Fruit fly (Drosophila melanogaster) whole organism, embryonic: Measurements from ENCODE around the gene dls.
A peak's percentile ranks its signal among the peaks of the same experiment; 100 is the strongest.

ENCODE experiments used
- Abd-B ChIP-seq: fragments of 200-800 bp; sonication (Bioruptor generic); optimal IDR thresholded peaks from 2 replicates; lab custom pipeline; 2018; ENCODE audit warnings: missing biosample characterization, mild to moderate bottlenecking, missing genetic modification characterization, moderate library complexity
- BEAF-32 ChIP-seq: fragments of 200-800 bp; sonication (Bioruptor generic); optimal IDR thresholded peaks from 3 replicates; lab custom pipeline; 2017; ENCODE audit warnings: missing biosample characterization, missing genetic modification characterization, mild to moderate bottlenecking, moderate library complexity, missing genetic modification reagents
- Blimp-1 ChIP-seq: fragments of 200-800 bp; sonication (Bioruptor generic); optimal IDR thresholded peaks from 3 replicates; lab custom pipeline; 2018; ENCODE audit warnings: missing biosample characterization, missing genetic modification characterization, mild to moderate bottlenecking, moderate library complexity, missing genetic modification reagents
- CG10274 ChIP-seq: fragments of 200-800 bp; sonication (Bioruptor generic); optimal IDR thresholded peaks from 3 replicates; lab custom pipeline; 2017; ENCODE audit warnings: missing biosample characterization, mild to moderate bottlenecking, missing genetic modification characterization
- CG10543 ChIP-seq: fragments of 200-800 bp; sonication (Bioruptor generic); optimal IDR thresholded peaks from 3 replicates; lab custom pipeline; 2017; ENCODE audit warnings: missing biosample characterization, mild to moderate bottlenecking, missing genetic modification characterization, moderate library complexity
- CG11456 ChIP-seq: fragments of 200-800 bp; sonication (Bioruptor generic); IDR thresholded peaks from 3 replicates; pipeline ENCODE4 v1.3.6; 2022; ENCODE audit warnings: missing biosample characterization, missing genetic modification characterization
- CG11504 ChIP-seq: fragments of 200-800 bp; sonication (Bioruptor generic); optimal IDR thresholded peaks from 3 replicates; lab custom pipeline; 2019; ENCODE audit warnings: missing biosample characterization, mild to moderate bottlenecking, missing genetic modification characterization, moderate library complexity
- CG13894 ChIP-seq: fragments of 200-800 bp; sonication (Bioruptor generic); optimal IDR thresholded peaks from 3 replicates; lab custom pipeline; 2018; ENCODE audit warnings: missing biosample characterization, mild to moderate bottlenecking, missing genetic modification characterization, moderate library complexity
- CG14014 ChIP-seq: fragments of 200-800 bp; sonication (Bioruptor generic); IDR thresholded peaks from 2 replicates; pipeline ENCODE4 v1.3.6; 2022; ENCODE audit warnings: missing biosample characterization, missing genetic modification characterization
- CG15696 ChIP-seq: fragments of 200-800 bp; sonication (Bioruptor generic); optimal IDR thresholded peaks from 2 replicates; lab custom pipeline; 2019; ENCODE audit warnings: missing biosample characterization, mild to moderate bottlenecking, missing genetic modification characterization, moderate library complexity
- CG18599 ChIP-seq: fragments of 200-800 bp; sonication (Bioruptor generic); optimal IDR thresholded peaks from 3 replicates; lab custom pipeline; 2017; ENCODE audit warnings: missing biosample characterization, missing genetic modification characterization, mild to moderate bottlenecking, moderate library complexity, missing genetic modification reagents
- CG18764 ChIP-seq: fragments of 200-800 bp; sonication (Bioruptor generic); optimal IDR thresholded peaks from 3 replicates; lab custom pipeline; 2016; ENCODE audit warnings: missing biosample characterization, missing genetic modification characterization
- CG30403 ChIP-seq: fragments of 200-800 bp; sonication (Bioruptor generic); optimal IDR thresholded peaks from 3 replicates; lab custom pipeline; 2016; ENCODE audit warnings: missing biosample characterization, missing genetic modification characterization
- CG31388 ChIP-seq: fragments of 200-800 bp; sonication (Bioruptor generic); optimal IDR thresholded peaks from 2 replicates; lab custom pipeline; 2016; ENCODE audit warnings: missing biosample characterization, missing genetic modification characterization
- CG34376 ChIP-seq: fragments of 200-800 bp; sonication (Bioruptor generic); optimal IDR thresholded peaks from 2 replicates; lab custom pipeline; 2018; ENCODE audit warnings: missing biosample characterization, mild to moderate bottlenecking, missing genetic modification characterization
- CG4820 ChIP-seq: fragments of 200-800 bp; sonication (Bioruptor generic); optimal IDR thresholded peaks from 3 replicates; lab custom pipeline; 2016; ENCODE audit warnings: missing biosample characterization, missing genetic modification characterization
- CG6689 ChIP-seq: fragments of 200-800 bp; sonication (Bioruptor generic); IDR thresholded peaks from 2 replicates; pipeline ENCODE4 v1.3.6; 2022; ENCODE audit warnings: missing biosample characterization, missing genetic modification characterization
- CG7987 ChIP-seq: fragments of 200-800 bp; sonication (Bioruptor generic); optimal IDR thresholded peaks from 2 replicates; lab custom pipeline; 2018; ENCODE audit warnings: missing biosample characterization, mild to moderate bottlenecking, missing genetic modification characterization, moderate library complexity
- CG8290 ChIP-seq, 3 experiments: fragments of 200-800 bp; sonication (Bioruptor generic); optimal IDR thresholded peaks; 2 replicates each; lab custom pipeline; 2016 to 2019; ENCODE audit warnings: missing biosample characterization in 3 of 3, missing genetic modification characterization in 3 of 3, mild to moderate bottlenecking in 2 of 3, moderate library complexity in 1 of 3
- CG9437 ChIP-seq: fragments of 200-800 bp; sonication (Bioruptor generic); optimal IDR thresholded peaks from 2 replicates; lab custom pipeline; 2018; ENCODE audit warnings: missing biosample characterization, mild to moderate bottlenecking, missing genetic modification characterization
- CG9817 ChIP-seq: fragments of 200-800 bp; sonication (Bioruptor generic); optimal IDR thresholded peaks from 2 replicates; lab custom pipeline; 2018; ENCODE audit warnings: missing biosample characterization, mild to moderate bottlenecking, missing genetic modification characterization, moderate library complexity
- Hmr ChIP-seq: fragments of 200-800 bp; sonication (Bioruptor generic); optimal IDR thresholded peaks from 3 replicates; lab custom pipeline; 2017; ENCODE audit warnings: mild to moderate bottlenecking, missing biosample characterization, missing genetic modification reagents, missing genetic modification characterization
- Hmx ChIP-seq: fragments of 200-800 bp; sonication (Bioruptor generic); optimal IDR thresholded peaks from 2 replicates; lab custom pipeline; 2016; ENCODE audit warnings: missing biosample characterization, missing genetic modification characterization
- Med ChIP-seq: fragments of 200-800 bp; sonication (Bioruptor generic); peaks from one replicate; lab custom pipeline; 2016; ENCODE audit warnings: missing biosample characterization, missing genetic modification characterization, mild to moderate bottlenecking, inconsistent platforms, moderate library complexity
- Meics ChIP-seq: fragments of 200-800 bp; sonication (Bioruptor generic); optimal IDR thresholded peaks from 2 replicates; lab custom pipeline; 2017; ENCODE audit warnings: missing biosample characterization, mild to moderate bottlenecking, missing genetic modification characterization
- Rfx ChIP-seq: fragments of 200-800 bp; sonication (Bioruptor generic); IDR thresholded peaks from 2 replicates; pipeline ENCODE4 v1.3.6; 2022; ENCODE audit warnings: missing biosample characterization, missing genetic modification characterization
- Sox102F ChIP-seq: fragments of 200-800 bp; sonication (Bioruptor generic); optimal IDR thresholded peaks from 2 replicates; lab custom pipeline; 2018; ENCODE audit warnings: missing biosample characterization, mild to moderate bottlenecking, missing genetic modification characterization, moderate library complexity
- Ssrp ChIP-seq: fragments of 200-800 bp; sonication (Bioruptor generic); optimal IDR thresholded peaks from 2 replicates; lab custom pipeline; 2018; ENCODE audit warnings: missing biosample characterization, mild to moderate bottlenecking, missing genetic modification characterization, moderate library complexity
- Usf ChIP-seq: fragments of 200-800 bp; sonication (Bioruptor generic); optimal IDR thresholded peaks from 2 replicates; lab custom pipeline; 2017; ENCODE audit warnings: missing genotype, missing biosample characterization, missing genetic modification characterization
- cg ChIP-seq: fragments of 200-800 bp; sonication (Bioruptor generic); optimal IDR thresholded peaks from 3 replicates; lab custom pipeline; 2019; ENCODE audit warnings: missing biosample characterization, mild to moderate bottlenecking, missing genetic modification characterization, moderate library complexity
- chinmo ChIP-seq: fragments of 200-800 bp; sonication (Bioruptor generic); IDR thresholded peaks from 4 replicates; pipeline ENCODE4 v1.3.6; 2022; ENCODE audit warnings: missing biosample characterization, missing genetic modification characterization; ENCODE audit not compliant: partially characterized antibody
- crol ChIP-seq: fragments of 200-800 bp; sonication (Bioruptor generic); IDR thresholded peaks from 2 replicates; pipeline ENCODE4 v1.3.6; 2022; ENCODE audit warnings: missing biosample characterization, missing genetic modification characterization
- cwo ChIP-seq: fragments of 200-800 bp; sonication (Bioruptor generic); optimal IDR thresholded peaks from 3 replicates; lab custom pipeline; 2017; ENCODE audit warnings: missing biosample characterization, missing genetic modification characterization, mild to moderate bottlenecking, moderate library complexity, missing genetic modification reagents
- dpn ChIP-seq, 2 experiments: fragments of 200-800 bp; sonication (Bioruptor generic); optimal IDR thresholded peaks; 3 replicates each; lab custom pipeline; 2016; ENCODE audit warnings: missing biosample characterization in 2 of 2, missing genetic modification characterization in 2 of 2
- exex ChIP-seq: fragments of 200-800 bp; sonication (Bioruptor generic); optimal IDR thresholded peaks from 4 replicates; lab custom pipeline; 2018; ENCODE audit warnings: missing biosample characterization, mild to moderate bottlenecking, missing genetic modification characterization, moderate library complexity
- klu ChIP-seq: fragments of 200-800 bp; sonication (Bioruptor generic); IDR thresholded peaks from 2 replicates; pipeline ENCODE4 v1.3.6; 2022; ENCODE audit warnings: missing biosample characterization, missing genetic modification characterization
- knrl ChIP-seq: fragments of 200-800 bp; sonication (Bioruptor generic); IDR thresholded peaks from 3 replicates; pipeline ENCODE4 v1.3.6; 2022; ENCODE audit warnings: missing biosample characterization, missing genetic modification characterization; ENCODE audit not compliant: partially characterized antibody
- lilli ChIP-seq: fragments of 200-800 bp; sonication (Bioruptor generic); optimal IDR thresholded peaks from 3 replicates; lab custom pipeline; 2016; ENCODE audit warnings: missing biosample characterization, missing genetic modification characterization
- lov ChIP-seq, 2 experiments: fragments of 200-800 bp in 1 of 2; fragments of >200 bp in 1 of 2; sonication (Bioruptor generic) in 1 of 2; IDR thresholded peaks in 1 of 2; optimal IDR thresholded peaks in 1 of 2; 2 replicates in 1 of 2; 3 replicates in 1 of 2; pipeline versions ENCODE4 v1.3.6 to Lab custom; 2017 to 2022; ENCODE audit warnings: missing biosample characterization in 1 of 2, missing genetic modification characterization in 1 of 2
- nom ChIP-seq: fragments of 200-800 bp; sonication (Bioruptor generic); optimal IDR thresholded peaks from 2 replicates; lab custom pipeline; 2017; ENCODE audit warnings: missing biosample characterization, missing genetic modification characterization, mild to moderate bottlenecking, moderate library complexity, missing genetic modification reagents
- pho ChIP-seq: fragments of 200-800 bp; sonication (Bioruptor generic); optimal IDR thresholded peaks from 2 replicates; lab custom pipeline; 2016; ENCODE audit warnings: missing biosample characterization, missing genetic modification characterization
- rib ChIP-seq: fragments of 200-800 bp; sonication (Bioruptor generic); IDR thresholded peaks from 2 replicates; pipeline ENCODE4 v1.3.6; 2022; ENCODE audit warnings: missing biosample characterization, missing genetic modification characterization
- sqz ChIP-seq: fragments of 200-800 bp; sonication (Bioruptor generic); optimal IDR thresholded peaks from 3 replicates; lab custom pipeline; 2018; ENCODE audit warnings: missing biosample characterization, mild to moderate bottlenecking, missing genetic modification characterization
- vvl ChIP-seq: fragments of 200-800 bp; sonication (Bioruptor generic); IDR thresholded peaks from 2 replicates; pipeline ENCODE4 v1.3.6; 2022; ENCODE audit warnings: missing biosample characterization, missing genetic modification characterization

Gene dls

DNA sequence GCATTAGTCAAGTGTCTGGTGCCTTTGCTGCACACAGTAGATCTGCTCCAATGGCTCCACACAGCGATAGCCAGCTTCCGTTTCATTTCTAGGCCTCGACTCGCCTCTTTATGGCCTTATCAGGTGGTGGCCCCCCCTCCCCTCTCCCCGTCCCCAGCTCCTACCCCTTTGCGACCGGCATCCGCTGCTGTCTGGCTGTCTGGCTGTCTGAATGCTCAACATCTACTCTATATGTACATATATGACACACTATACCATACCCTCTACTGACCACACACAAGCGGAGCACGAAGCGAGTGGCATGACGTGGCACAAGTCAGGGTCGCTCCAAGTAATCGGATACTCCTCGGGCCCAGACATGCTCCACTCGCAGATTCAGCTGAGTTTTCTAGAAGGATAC is 42.8 kb upstream of the dls start (continued):
- TF ChIP-seq rib (GFP tag; lab: Robert Waterston, UW) = 0 out of 2 replicates have a peak, but pooled peaks have one; percentile 24
- 0 out of 2 replicates have a peak, but pooled peaks have one; percentile 6 for TF ChIP-seq Rfx
- no peak for TF ChIP-seq Abd-B (GFP tag; lab: Kevin White, UChicago)
- 0 out of 2 replicates have a peak, but pooled peaks have one; percentile 13 for TF ChIP-seq klu (GFP tag; lab: Robert Waterston, UW)
- TF ChIP-seq CG11456 = 0 out of 3 replicates have a peak, but pooled peaks have one; percentile 42
- 0 out of 2 replicates have a peak, but pooled peaks have one; percentile 26 for TF ChIP-seq CG14014 (GFP tag; lab: Robert Waterston, UW)
- peak; percentile 28 for TF ChIP-seq cwo

DNA sequence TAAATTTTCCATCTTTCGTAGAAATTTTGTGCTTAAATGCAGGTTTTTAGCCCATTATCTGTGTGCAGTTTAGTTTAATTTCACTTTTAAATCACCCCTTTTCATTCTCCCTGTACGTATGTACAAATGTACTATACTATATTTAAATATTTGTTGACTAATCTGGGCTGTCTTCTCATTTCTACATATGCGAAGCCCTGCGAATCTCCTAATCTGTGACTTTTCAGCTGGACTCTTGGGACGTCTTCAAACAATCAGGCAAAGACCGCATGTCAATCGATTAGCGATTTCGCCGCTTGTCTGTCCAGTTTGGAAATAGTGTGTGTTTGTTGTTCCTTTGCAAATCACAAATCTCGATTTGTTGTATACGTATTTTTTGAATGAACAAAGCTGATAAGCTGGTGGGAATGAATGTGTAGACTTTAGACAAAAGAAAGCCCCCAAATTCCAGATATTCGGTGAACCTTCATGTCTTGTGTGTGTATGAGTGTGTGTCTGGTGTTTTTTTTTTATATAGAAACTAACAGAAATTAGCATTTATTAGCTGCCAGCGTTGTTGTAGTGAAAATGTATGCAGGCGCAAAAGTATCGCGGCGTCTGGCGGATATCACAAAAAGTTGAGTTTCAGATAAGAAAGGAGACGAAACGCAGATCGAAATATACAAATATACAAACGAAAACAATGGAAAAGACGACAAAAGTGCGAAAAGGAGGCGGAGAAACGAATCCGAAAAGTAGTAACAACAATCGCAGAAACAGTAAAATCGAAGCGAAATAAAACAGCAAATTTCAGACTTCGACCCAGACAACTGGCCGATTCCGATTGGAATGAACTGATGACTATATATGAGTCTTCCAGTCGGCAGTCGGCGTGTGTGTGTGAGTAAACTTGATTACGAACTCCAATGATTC is 41.7 kb upstream of the dls start:
- TF ChIP-seq CG31388 = no peak
- 0 out of 4 replicates have a peak, but pooled peaks have one; percentile 13 for TF ChIP-seq chinmo
- peak; percentile 33 for TF ChIP-seq Med (GFP tag; lab: Kevin White, UChicago)
- no peak for TF ChIP-seq lov (optimal IDR thresholded peaks at IDR 0.05; lab: Kevin White, UChicago)
- no peak for TF ChIP-seq lov (GFP tag; IDR thresholded peaks at IDR 0.05; lab: Robert Waterston, UW)
- peak; percentile 14 for TF ChIP-seq CG34376 (GFP tag; lab: Kevin White, UChicago)
- peak; percentile 63 for TF ChIP-seq nom
- 0 out of 2 replicates have a peak, but pooled peaks have one; percentile 6 for TF ChIP-seq Rfx
- no peak for TF ChIP-seq cg
- peak; percentile 1 for TF ChIP-seq sqz (GFP tag; lab: Kevin White, UChicago)
- peak; percentile 87 for TF ChIP-seq CG7987 (GFP tag; lab: Kevin White, UChicago)
- no peak for TF ChIP-seq BEAF-32 (GFP tag; lab: Kevin White, UChicago)
- TF ChIP-seq CG4820 (GFP tag; lab: Kevin White, UChicago) = no peak
- peak; percentile 25 for TF ChIP-seq exex (tag; lab: Kevin White, UChicago)
- TF ChIP-seq CG13894 (tag; lab: Kevin White, UChicago) = peak; percentile 77
- 0 out of 2 replicates have a peak, but pooled peaks have one; percentile 17 for TF ChIP-seq vvl

DNA sequence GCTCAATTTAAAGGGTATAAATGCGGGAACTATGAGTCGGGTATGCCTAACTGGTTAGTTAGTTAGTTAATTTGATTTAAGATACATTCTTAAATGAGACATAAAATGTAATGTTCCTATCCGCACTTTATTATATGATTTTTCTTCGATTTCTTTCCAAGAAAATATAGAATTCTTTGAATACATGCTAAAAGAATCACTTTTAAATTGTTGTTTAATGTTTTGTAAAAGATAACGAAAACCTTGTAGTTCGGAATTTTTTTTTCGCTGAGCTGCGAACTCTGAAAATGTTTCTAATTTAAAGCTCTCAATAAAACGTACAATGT is 41.1 kb upstream of the dls start:
- TF ChIP-seq CG9817 (tag; lab: Kevin White, UChicago) (peak; percentile 14), dpn (GFP tag; optimal IDR thresholded peaks at IDR 0.05; lab: Kevin White, UChicago) (peak in 1 of 2 experiments; percentile 3), CG10274 (GFP tag; lab: Kevin White, UChicago) (peak; percentile 11), Meics (GFP tag; lab: Kevin White, UChicago) (peak; percentile 34), CG11504 (tag; lab: Kevin White, UChicago) (peak; percentile 16), Blimp-1 (GFP tag; lab: Kevin White, UChicago) (no peak), Hmr (GFP tag; lab: Kevin White, UChicago) (peak; percentile 64), lilli (peak; percentile 16), CG18599 (GFP tag; lab: Kevin White, UChicago) (peak; percentile 70), pho (peak; percentile 27), CG10543 (GFP tag; lab: Kevin White, UChicago) (no peak), CG8290 (GFP tag; optimal IDR thresholded peaks at IDR 0.05; lab: Kevin White, UChicago) (no peak), CG8290 (tag; optimal IDR thresholded peaks at IDR 0.05; lab: Kevin White, UChicago) (peak in 1 of 2 experiments; percentile 16), crol (GFP tag; lab: Robert Waterston, UW) (no peak), Ssrp (tag; lab: Kevin White, UChicago) (no peak), CG18764 (no peak), CG15696 (tag; lab: Kevin White, UChicago) (no peak), CG9437 (GFP tag; lab: Kevin White, UChicago) (no peak), Usf (no peak), CG6689 (no peak), knrl (GFP tag; lab: Robert Waterston, UW) (no peak), CG30403 (peak; percentile 35), Hmx (peak; percentile 18), Sox102F (GFP tag; lab: Kevin White, UChicago) (no peak)
